Fruit fly (Drosophila melanogaster) whole organism, embryonic: ENCODE data around the gene CG17572.

Experiments used
- Adf1 ChIP-seq: fragments of 200-800 bp; sonication (Bioruptor generic); IDR thresholded peaks from 2 replicates; pipeline ENCODE4 v1.3.6; 2022; ENCODE audit warnings: missing biosample characterization, missing genetic modification characterization
- Atf6 ChIP-seq: fragments of 200-800 bp; sonication (Bioruptor generic); IDR thresholded peaks from 2 replicates; pipeline ENCODE4 v1.3.6; 2022; ENCODE audit warnings: missing biosample characterization, missing genetic modification characterization
- Bdp1 ChIP-seq: fragments of 200-800 bp; sonication (Bioruptor generic); optimal IDR thresholded peaks from 3 replicates; lab custom pipeline; 2016; ENCODE audit warnings: missing biosample characterization, missing genetic modification characterization
- CG10274 ChIP-seq: fragments of 200-800 bp; sonication (Bioruptor generic); optimal IDR thresholded peaks from 3 replicates; lab custom pipeline; 2017; ENCODE audit warnings: missing biosample characterization, mild to moderate bottlenecking, missing genetic modification characterization
- CG10366 ChIP-seq: fragments of 200-800 bp; sonication (Bioruptor generic); IDR thresholded peaks from 2 replicates; pipeline ENCODE4 v1.3.6; 2022; ENCODE audit warnings: missing biosample characterization, missing genetic modification characterization
- CG11093 ChIP-seq: fragments of 200-800 bp; sonication (Bioruptor generic); IDR thresholded peaks from 3 replicates; pipeline ENCODE4 v1.3.6; 2022; ENCODE audit warnings: missing biosample characterization, missing genetic modification characterization
- CG12071 ChIP-seq: fragments of 200-800 bp; sonication (Bioruptor generic); optimal IDR thresholded peaks from 3 replicates; lab custom pipeline; 2018; ENCODE audit warnings: missing biosample characterization, mild to moderate bottlenecking, missing genetic modification characterization
- CG13287 ChIP-seq: fragments of 200-800 bp; sonication (Bioruptor generic); IDR thresholded peaks from 2 replicates; pipeline ENCODE4 v1.3.6; 2022; ENCODE audit warnings: missing biosample characterization, missing genetic modification characterization; ENCODE audit not compliant: partially characterized antibody
- CG15073 ChIP-seq: fragments of 200-800 bp; sonication (Bioruptor generic); optimal IDR thresholded peaks from 2 replicates; lab custom pipeline; 2016; ENCODE audit warnings: missing biosample characterization, missing genetic modification characterization
- CG1529 ChIP-seq: fragments of 200-800 bp; sonication (Bioruptor generic); optimal IDR thresholded peaks from 3 replicates; lab custom pipeline; 2018; ENCODE audit warnings: missing biosample characterization, missing genetic modification characterization
- CG15479 ChIP-seq: fragments of 200-800 bp; sonication (Bioruptor generic); optimal IDR thresholded peaks from 3 replicates; lab custom pipeline; 2019; ENCODE audit warnings: missing biosample characterization, mild to moderate bottlenecking, missing genetic modification characterization, moderate library complexity
- CG16779 ChIP-seq: fragments of 200-800 bp; sonication (Bioruptor generic); IDR thresholded peaks from 2 replicates; pipeline ENCODE4 v1.3.6; 2022; ENCODE audit warnings: missing biosample characterization, missing genetic modification characterization
- CG2116 ChIP-seq: fragments of 200-800 bp; sonication (Bioruptor generic); optimal IDR thresholded peaks from 3 replicates; lab custom pipeline; 2018; ENCODE audit warnings: missing biosample characterization, mild to moderate bottlenecking, missing genetic modification characterization
- CG2199 ChIP-seq: fragments of 200-800 bp; sonication (Bioruptor generic); IDR thresholded peaks from 3 replicates; pipeline ENCODE4 v1.3.6; 2022; ENCODE audit warnings: missing biosample characterization, missing genetic modification characterization
- CG30431 ChIP-seq: fragments of 200-800 bp; sonication (Bioruptor generic); optimal IDR thresholded peaks from 2 replicates; lab custom pipeline; 2017; ENCODE audit warnings: missing biosample characterization, missing genetic modification characterization
- CG3726 ChIP-seq: fragments of 200-800 bp; sonication (Bioruptor generic); IDR thresholded peaks from 3 replicates; pipeline ENCODE4, ENCODE4 v1.3.6; 2022; ENCODE audit warnings: missing biosample characterization, missing genetic modification characterization
- CG7556 ChIP-seq: fragments of 200-800 bp; sonication (Bioruptor generic); optimal IDR thresholded peaks from 2 replicates; lab custom pipeline; 2017; ENCODE audit warnings: missing biosample characterization, mild to moderate bottlenecking, missing genetic modification characterization
- CG7987 ChIP-seq: fragments of 200-800 bp; sonication (Bioruptor generic); optimal IDR thresholded peaks from 2 replicates; lab custom pipeline; 2018; ENCODE audit warnings: missing biosample characterization, mild to moderate bottlenecking, missing genetic modification characterization, moderate library complexity
- CG8924 ChIP-seq: fragments of 200-800 bp; optimal IDR thresholded peaks from 3 replicates; lab custom pipeline; 2019; ENCODE audit warnings: missing biosample characterization, mild to moderate bottlenecking, missing genetic modification characterization, moderate library complexity
- CG9797 ChIP-seq: fragments of 200-800 bp; sonication (Bioruptor generic); optimal IDR thresholded peaks from 3 replicates; lab custom pipeline; 2018; ENCODE audit warnings: missing biosample characterization, mild to moderate bottlenecking, missing genetic modification characterization
- Dll ChIP-seq: fragments of 200-800 bp; sonication (Bioruptor generic); IDR thresholded peaks from 4 replicates; pipeline ENCODE4 v1.3.6; 2022; ENCODE audit warnings: missing biosample characterization, missing genetic modification characterization; ENCODE audit not compliant: partially characterized antibody
- Doc3 ChIP-seq: fragments of 200-800 bp; sonication (Bioruptor generic); IDR thresholded peaks from 3 replicates; pipeline ENCODE4 v1.3.6; 2022; ENCODE audit warnings: missing biosample characterization, missing genetic modification characterization; ENCODE audit not compliant: partially characterized antibody
- Dref ChIP-seq: fragments of 200-800 bp; sonication (Bioruptor generic); IDR thresholded peaks from 2 replicates; pipeline ENCODE4 v1.3.6; 2022; ENCODE audit warnings: missing biosample characterization, missing genetic modification characterization
- Gsc ChIP-seq: fragments of 200-800 bp; sonication (Bioruptor generic); IDR thresholded peaks from 2 replicates; pipeline ENCODE4 v1.3.6; 2022; ENCODE audit warnings: missing biosample characterization, missing genetic modification characterization
- Hr39 ChIP-seq: fragments of >200 bp; optimal IDR thresholded peaks from 2 replicates; lab custom pipeline; 2017
- Meics ChIP-seq: fragments of 200-800 bp; sonication (Bioruptor generic); optimal IDR thresholded peaks from 2 replicates; lab custom pipeline; 2017; ENCODE audit warnings: missing biosample characterization, mild to moderate bottlenecking, missing genetic modification characterization
- Mrtf ChIP-seq: fragments of 200-800 bp; sonication (Bioruptor generic); IDR thresholded peaks from 3 replicates; pipeline ENCODE4 v1.3.6; 2022; ENCODE audit warnings: missing biosample characterization, missing genetic modification characterization
- Nf-YA ChIP-seq: fragments of 200-800 bp; sonication (Bioruptor generic); IDR thresholded peaks from 2 replicates; pipeline ENCODE4 v1.3.6; 2022; ENCODE audit warnings: missing biosample characterization, missing genetic modification characterization
- Nf-YC ChIP-seq: fragments of 200-800 bp; optimal IDR thresholded peaks from 3 replicates; lab custom pipeline; 2019; ENCODE audit warnings: missing biosample characterization, mild to moderate bottlenecking, missing genetic modification characterization, moderate library complexity
- al ChIP-seq: fragments of 200-800 bp; sonication (Bioruptor generic); IDR thresholded peaks from 2 replicates; pipeline ENCODE4 v1.3.6; 2022; ENCODE audit warnings: missing biosample characterization, missing genetic modification characterization
- ase ChIP-seq: fragments of 200-800 bp; sonication (Bioruptor generic); IDR thresholded peaks from 3 replicates; pipeline ENCODE4 v1.3.6; 2022; ENCODE audit warnings: missing biosample characterization, missing genetic modification characterization
- bcd ChIP-seq: fragments of 200-800 bp; sonication (Bioruptor generic); optimal IDR thresholded peaks from 2 replicates; lab custom pipeline; 2017; ENCODE audit warnings: missing biosample characterization, mild to moderate bottlenecking, missing genetic modification characterization
- caup ChIP-seq: fragments of 200-800 bp; sonication (Bioruptor generic); optimal IDR thresholded peaks from 3 replicates; lab custom pipeline; 2017; ENCODE audit warnings: missing biosample characterization, mild to moderate bottlenecking, missing genetic modification characterization, moderate library complexity; ENCODE audit not compliant: severe bottlenecking
- cg ChIP-seq: fragments of 200-800 bp; sonication (Bioruptor generic); optimal IDR thresholded peaks from 3 replicates; lab custom pipeline; 2019; ENCODE audit warnings: missing biosample characterization, mild to moderate bottlenecking, missing genetic modification characterization, moderate library complexity
- croc ChIP-seq: fragments of 200-800 bp; sonication (Bioruptor generic); conservative IDR thresholded peaks from 3 replicates; pipeline ENCODE4 v1.3.6; 2022; ENCODE audit warnings: missing biosample characterization, missing genetic modification characterization
- dmrt11E ChIP-seq: fragments of 200-800 bp; sonication (Bioruptor generic); optimal IDR thresholded peaks from 3 replicates; lab custom pipeline; 2018; ENCODE audit warnings: missing biosample characterization, mild to moderate bottlenecking, missing genetic modification characterization, moderate library complexity
- dpn ChIP-seq, 2 experiments: fragments of 200-800 bp; sonication (Bioruptor generic); optimal IDR thresholded peaks; 3 replicates each; lab custom pipeline; 2016; ENCODE audit warnings: missing biosample characterization in 2 of 2, missing genetic modification characterization in 2 of 2
- fu2 ChIP-seq: fragments of 200-800 bp; sonication (Bioruptor generic); optimal IDR thresholded peaks from 2 replicates; lab custom pipeline; 2016; ENCODE audit warnings: missing biosample characterization, missing genetic modification characterization
- gce ChIP-seq: fragments of 200-800 bp; sonication (Bioruptor generic); IDR thresholded peaks from 3 replicates; pipeline ENCODE4 v1.3.6; 2022; ENCODE audit warnings: missing biosample characterization, missing genetic modification characterization
- kay ChIP-seq: fragments of 200-800 bp; sonication (Bioruptor generic); optimal IDR thresholded peaks from 2 replicates; lab custom pipeline; 2016; ENCODE audit warnings: missing biosample characterization, missing genetic modification characterization
- mirr ChIP-seq: fragments of 200-800 bp; sonication (Bioruptor generic); optimal IDR thresholded peaks from 3 replicates; lab custom pipeline; 2018; ENCODE audit warnings: missing biosample characterization, mild to moderate bottlenecking, missing genetic modification characterization
- onecut ChIP-seq: fragments of 200-800 bp; sonication (Bioruptor generic); IDR thresholded peaks from 2 replicates; pipeline ENCODE4 v1.3.6; 2022; ENCODE audit warnings: missing biosample characterization, missing genetic modification characterization
- pan ChIP-seq, 4 experiments: fragments of >200 bp in 3 of 4; fragments of 200-800 bp in 1 of 4; sonication (Bioruptor generic) in 1 of 4; optimal IDR thresholded peaks in 3 of 4; IDR thresholded peaks in 1 of 4; 2 replicates each; pipeline versions ENCODE4 v1.3.6 to Lab custom; 2017 to 2022; ENCODE audit warnings: missing biosample characterization in 2 of 4, missing genetic modification characterization in 2 of 4, mixed read lengths in 1 of 4
- pho ChIP-seq: fragments of 200-800 bp; sonication (Bioruptor generic); optimal IDR thresholded peaks from 2 replicates; lab custom pipeline; 2016; ENCODE audit warnings: missing biosample characterization, missing genetic modification characterization
- ranshi ChIP-seq: fragments of 200-800 bp; sonication (Bioruptor generic); IDR thresholded peaks from 2 replicates; pipeline ENCODE4 v1.3.6; 2022; ENCODE audit warnings: missing biosample characterization, missing genetic modification characterization
- run ChIP-seq: fragments of 200-800 bp; sonication (Bioruptor generic); optimal IDR thresholded peaks from 3 replicates; lab custom pipeline; 2018; ENCODE audit warnings: missing biosample characterization, mild to moderate bottlenecking, missing genetic modification characterization
- sqz ChIP-seq: fragments of 200-800 bp; sonication (Bioruptor generic); optimal IDR thresholded peaks from 3 replicates; lab custom pipeline; 2018; ENCODE audit warnings: missing biosample characterization, mild to moderate bottlenecking, missing genetic modification characterization
- sug ChIP-seq: fragments of 200-800 bp; optimal IDR thresholded peaks from 2 replicates; lab custom pipeline; 2019; ENCODE audit warnings: missing biosample characterization, mild to moderate bottlenecking, missing genetic modification characterization, moderate library complexity
- toy ChIP-seq: fragments of 200-800 bp; sonication (Bioruptor generic); IDR thresholded peaks from 2 replicates; pipeline ENCODE4 v1.3.6; 2022; ENCODE audit warnings: missing biosample characterization, missing genetic modification characterization
- zf30C ChIP-seq: fragments of 200-800 bp; sonication (Bioruptor generic); optimal IDR thresholded peaks from 3 replicates; lab custom pipeline; 2018; ENCODE audit warnings: missing biosample characterization, mild to moderate bottlenecking, missing genetic modification characterization

CG17572 gene

DNA sequence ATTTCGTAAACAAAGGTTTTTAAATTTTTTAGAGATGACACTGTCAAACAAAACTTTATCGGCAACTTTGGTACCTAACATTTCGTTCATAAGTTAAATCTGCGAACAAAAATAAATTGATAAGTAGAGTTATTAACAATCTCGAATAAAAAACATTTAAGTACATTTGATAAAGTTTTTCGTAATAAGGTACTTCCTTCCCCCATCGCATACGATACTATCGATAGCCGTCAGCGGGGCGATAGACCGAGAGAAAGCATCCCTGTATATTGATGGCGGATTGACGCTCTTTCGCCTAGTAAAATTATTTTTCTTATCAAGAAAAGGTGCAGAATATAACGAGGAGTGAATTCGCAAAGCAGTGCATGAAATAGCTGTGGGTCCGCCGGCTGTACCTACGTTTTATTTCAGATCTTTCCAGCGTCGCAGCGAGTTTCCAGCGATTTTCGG is 28.8 kb downstream of the CG17572 start, which contains the start of the genes Ttc19 and Acn (continued):
- TF ChIP-seq CG3726 (GFP tag; lab: Robert Waterston, UW) (peak; percentile 62; the same call in 1 of the 3 replicates), CG8924 (tag; lab: Kevin White, UChicago) (peak; percentile 85), Adf1 (GFP tag; lab: Robert Waterston, UW) (peak; percentile 70), CG12071 (GFP tag; lab: Kevin White, UChicago) (no peak), CG10274 (GFP tag; lab: Kevin White, UChicago) (no peak), Dll (peak; percentile 98), Nf-YC (tag; lab: Kevin White, UChicago) (peak; percentile 71), run (tag; lab: Kevin White, UChicago) (no peak), dpn (GFP tag; optimal IDR thresholded peaks at IDR 0.05; lab: Kevin White, UChicago) (peak; percentile 72 to 92), ase (GFP tag; lab: Robert Waterston, UW) (peak; percentile 67; the same call in 2 of the 3 replicates), Gsc (GFP tag; lab: Robert Waterston, UW) (0 out of 2 replicates have a peak, but pooled peaks have one; percentile 20), CG9797 (peak; percentile 39), zf30C (GFP tag; lab: Kevin White, UChicago) (no peak), Bdp1 (GFP tag; lab: Kevin White, UChicago) (peak; percentile 78), CG7987 (peak; percentile 53), CG1529 (GFP tag; lab: Kevin White, UChicago) (peak; percentile 58), cg (GFP tag; lab: Kevin White, UChicago) (no peak), CG7556 (GFP tag; lab: Kevin White, UChicago) (peak; percentile 82), Nf-YA (GFP tag; lab: Robert Waterston, UW) (peak; percentile 62), dmrt11E (tag; lab: Kevin White, UChicago) (peak; percentile 74), CG30431 (GFP tag; lab: Kevin White, UChicago) (peak; percentile 37), CG16779 (GFP tag; lab: Robert Waterston, UW) (0 out of 2 replicates have a peak, but pooled peaks have one; percentile 46), Dref (GFP tag; lab: Robert Waterston, UW) (peak; percentile 92), CG11093 (GFP tag; lab: Robert Waterston, UW) (peak; percentile 68), toy (GFP tag; lab: Robert Waterston, UW) (no peak), gce (0 out of 3 replicates have a peak, but pooled peaks have one; percentile 33), ranshi (GFP tag; lab: Robert Waterston, UW) (peak; percentile 68), al (GFP tag; lab: Robert Waterston, UW) (peak; percentile 75), kay (GFP tag; lab: Kevin White, UChicago) (peak; percentile 55), CG2116 (GFP tag; lab: Kevin White, UChicago) (peak; percentile 99), Mrtf (GFP tag; lab: Robert Waterston, UW) (no peak; the same call in none of the 3 replicates), caup (GFP tag; lab: Kevin White, UChicago) (peak; percentile 71), bcd (GFP tag; lab: Kevin White, UChicago) (peak; percentile 81), CG15073 (no peak), CG15479 (GFP tag; lab: Kevin White, UChicago) (no peak), CG10366 (GFP tag; lab: Robert Waterston, UW) (peak; percentile 81), Hr39 (lab: Kevin White, UChicago) (no peak), sug (peak; percentile 88), Doc3 (GFP tag; lab: Robert Waterston, UW) (peak; percentile 95), onecut (GFP tag; lab: Robert Waterston, UW) (peak; percentile 72), mirr (GFP tag; lab: Kevin White, UChicago) (peak; percentile 39), fu2 (GFP tag; lab: Kevin White, UChicago) (peak; percentile 90), Atf6 (GFP tag; lab: Robert Waterston, UW) (peak; percentile 82), CG2199 (GFP tag; lab: Robert Waterston, UW) (no peak), CG13287 (GFP tag; lab: Robert Waterston, UW) (peak; percentile 95), croc (GFP tag; lab: Robert Waterston, UW) (peak; percentile 56; the same call in 1 of the 3 replicates), sqz (GFP tag; lab: Kevin White, UChicago) (no peak), pho (GFP tag; lab: Kevin White, UChicago) (peak; percentile 91), pan (optimal IDR thresholded peaks at IDR 0.05; lab: Kevin White, UChicago) (no peak), pan (GFP tag; optimal IDR thresholded peaks at IDR 0.05 in 1 of 2, IDR thresholded peaks at IDR 0.05 in 1 of 2) (peak in 1 of 2 experiments; percentile 87), Meics (GFP tag; lab: Kevin White, UChicago) (peak; percentile 79)
